Worm (Caenorhabditis elegans) whole organism, L4 larva: Measurements from ENCODE around the gene Y75B12B.13.

Experiments used
- dmd-8 ChIP-seq: fragments of 200-800 bp; sonication (Bioruptor generic); IDR thresholded peaks from 2 replicates; pipeline ENCODE4 v1.3.6; 2022; ENCODE audit warnings: missing genetic modification characterization, missing compliant biosample characterization
- nhr-48 ChIP-seq: sonication (generic microtip); optimal IDR thresholded peaks from 2 replicates; lab custom pipeline; 2016; ENCODE audit warnings: mild to moderate bottlenecking, missing genetic modification characterization, missing compliant biosample characterization
- saeg-2 ChIP-seq: fragments of 200-800 bp; sonication (Bioruptor generic); IDR thresholded peaks from 2 replicates; pipeline ENCODE4 v1.3.6; 2022; ENCODE audit warnings: missing genetic modification reagents, missing genetic modification characterization, missing compliant biosample characterization

- TF ChIP-seq nhr-48 (no peak), dmd-8 (no peak), saeg-2 (no peak)
Observed at ce11 chrV:15225650-15226049, 31.8 kb upstream of the Y75B12B.13 start, which contains the start of gene srw-14.
